Worm (Caenorhabditis elegans) whole organism, L1 larva: ENCODE measurements around the gene rig-3.

Experiments used
- lin-13 ChIP-seq: fragments of 150-350 bp; optimal IDR thresholded peaks from 2 replicates; lab custom pipeline; 2014; ENCODE audit warnings: missing biosample characterization, missing genetic modification reagents, missing genetic modification characterization
- ztf-4 ChIP-seq: fragments of 150-350 bp; optimal IDR thresholded peaks from 2 replicates; lab custom pipeline; 2014; ENCODE audit warnings: missing biosample characterization, missing genetic modification characterization

DNA sequence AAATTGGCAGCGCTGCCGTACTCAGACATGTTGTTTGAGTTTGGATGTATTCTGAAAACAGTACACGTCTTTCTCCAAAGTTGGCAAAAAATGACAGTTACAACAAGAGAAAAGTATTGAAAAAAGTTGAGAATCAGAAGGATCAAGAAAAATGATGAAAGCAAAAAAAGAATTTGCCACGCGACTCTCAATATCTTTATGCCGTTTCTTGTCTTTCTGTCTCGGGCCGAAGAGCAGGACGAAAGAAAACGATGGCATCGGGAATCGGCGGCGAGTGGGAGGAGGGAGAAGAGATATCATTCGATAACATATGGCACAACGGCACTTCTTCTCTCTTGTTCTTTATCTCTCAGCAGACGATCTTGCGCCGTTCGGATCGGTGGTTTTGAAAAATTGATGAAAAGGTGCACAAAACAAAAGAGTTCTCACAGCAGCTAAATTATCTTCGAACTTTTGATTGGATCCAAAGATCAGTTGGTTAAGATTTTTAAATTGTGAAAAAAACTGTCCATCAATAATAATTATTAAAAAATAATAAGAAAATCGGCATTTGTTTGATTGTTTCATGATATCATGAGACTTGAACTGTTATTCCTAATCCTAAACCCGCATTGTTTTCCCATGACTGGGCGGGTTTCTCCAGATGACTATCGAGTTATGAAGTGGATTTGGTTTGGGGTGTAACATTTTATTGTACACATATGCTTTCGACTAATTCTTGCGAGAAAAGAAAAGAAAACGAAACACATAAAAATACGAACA lies 30.0 kb upstream of the rig-3 start, which contains the start of gene gei-15:
- no peak for TF ChIP-seq lin-13
- no peak for TF ChIP-seq ztf-4 (tag; lab: Kevin White, UChicago)
